Worm (Caenorhabditis elegans) whole organism, L4/young adult: ENCODE data around the gene B0244.10.

Experiments
- W03F9.2 ChIP-seq: fragments of 150-350 bp; optimal IDR thresholded peaks from 2 replicates; lab custom pipeline; 2014; ENCODE audit warnings: missing biosample characterization, missing genetic modification characterization
- dao-5 ChIP-seq: sonication (generic microtip); optimal IDR thresholded peaks from 2 replicates; lab custom pipeline; 2016; ENCODE audit warnings: missing genotype, missing genetic modification characterization, moderate library complexity, missing compliant biosample characterization
- him-1 ChIP-seq: sonication (generic microtip); optimal IDR thresholded peaks from 2 replicates; lab custom pipeline; 2016; ENCODE audit warnings: missing genotype, missing genetic modification reagents, missing genetic modification characterization, missing compliant biosample characterization

DNA sequence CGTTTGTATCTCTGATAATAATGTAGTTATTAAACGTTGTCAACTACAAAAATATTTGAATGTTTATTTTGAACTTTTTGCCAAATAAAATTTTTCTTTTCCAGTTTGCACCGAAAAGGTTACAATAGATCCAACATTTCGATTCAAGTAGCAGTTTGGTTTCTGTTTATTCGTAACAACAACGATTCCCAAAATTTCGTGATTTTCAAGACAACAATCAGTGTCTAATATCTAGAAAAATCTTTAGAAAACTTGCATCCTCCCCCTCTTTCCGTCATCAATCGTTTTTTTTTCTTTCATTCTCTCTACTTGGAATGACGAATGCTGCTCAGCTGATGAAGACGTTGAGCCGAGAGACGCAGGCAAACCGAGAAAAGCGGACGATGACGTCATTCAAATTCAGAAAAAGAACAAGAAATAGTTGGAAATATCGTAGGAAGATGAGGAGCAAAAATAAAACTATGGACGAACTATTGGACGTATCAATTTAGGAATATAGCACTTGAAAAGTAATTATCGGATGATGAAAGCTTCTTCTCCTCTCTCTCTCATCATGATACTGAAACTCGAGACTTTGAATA lies 23.7 kb downstream of the B0244.10 start:
- peak; percentile 64 for TF ChIP-seq him-1 (tag; lab: Kevin White, UChicago)
- peak; percentile 5 for TF ChIP-seq W03F9.2
- TF ChIP-seq dao-5: no peak
